Worm (Caenorhabditis elegans) whole organism, L2 larva: Measurements from ENCODE around the gene dpy-31.

ENCODE experiments used
- F13H6.1 ChIP-seq: sonication (generic microtip); optimal IDR thresholded peaks from 2 replicates; lab custom pipeline; 2016; ENCODE audit warnings: missing genetic modification characterization, missing compliant biosample characterization
- R02D3.7 ChIP-seq: fragments of 150-350 bp; optimal IDR thresholded peaks from 2 replicates; lab custom pipeline; 2014; ENCODE audit warnings: missing biosample characterization, missing genetic modification characterization
- Y55F3AM.14 ChIP-seq: fragments of 200-800 bp; sonication (Bioruptor generic); optimal IDR thresholded peaks from 2 replicates; lab custom pipeline; 2018; ENCODE audit warnings: mild to moderate bottlenecking, missing genetic modification characterization, missing compliant biosample characterization
- ZK546.5 ChIP-seq: sonication (generic microtip); optimal IDR thresholded peaks from 2 replicates; lab custom pipeline; 2017; ENCODE audit warnings: missing biosample characterization, missing genetic modification characterization
- alr-1 ChIP-seq: fragments of 150-350 bp; optimal IDR thresholded peaks from 2 replicates; lab custom pipeline; 2014; ENCODE audit warnings: missing biosample characterization, missing genetic modification characterization
- aly-2 ChIP-seq: fragments of 150-350 bp; optimal IDR thresholded peaks from 2 replicates; lab custom pipeline; 2014; ENCODE audit warnings: missing biosample characterization, missing genetic modification characterization
- ama-1 ChIP-seq: fragments of 150-350 bp; optimal IDR thresholded peaks from 2 replicates; lab custom pipeline; 2018; ENCODE audit warnings: inconsistent platforms
- blmp-1 ChIP-seq: sonication (generic microtip); optimal IDR thresholded peaks from 2 replicates; lab custom pipeline; 2017; ENCODE audit warnings: missing genetic modification characterization, mild to moderate bottlenecking, missing compliant biosample characterization, antibody characterized with exemption, moderate library complexity; ENCODE audit not compliant: insufficient read depth
- ceh-16 ChIP-seq: fragments of 150-350 bp; optimal IDR thresholded peaks from 2 replicates; lab custom pipeline; 2014; ENCODE audit warnings: missing biosample characterization, missing genetic modification characterization
- ceh-82 ChIP-seq: fragments of 150-350 bp; optimal IDR thresholded peaks from 2 replicates; lab custom pipeline; 2014; ENCODE audit warnings: missing biosample characterization, missing genetic modification characterization
- crh-2 ChIP-seq: sonication (generic microtip); optimal IDR thresholded peaks from 2 replicates; lab custom pipeline; 2017; ENCODE audit warnings: missing biosample characterization, missing genetic modification characterization
- dmd-4 ChIP-seq: sonication (generic microtip); optimal IDR thresholded peaks from 2 replicates; lab custom pipeline; 2017; ENCODE audit warnings: missing biosample characterization, missing genetic modification characterization
- egl-27 ChIP-seq: sonication (generic microtip); optimal IDR thresholded peaks from 3 replicates; lab custom pipeline; 2017; ENCODE audit warnings: missing biosample characterization, missing genetic modification reagents, missing genetic modification characterization
- elt-1 ChIP-seq: fragments of 150-350 bp; optimal IDR thresholded peaks from 2 replicates; lab custom pipeline; 2014; ENCODE audit warnings: missing biosample characterization, missing genetic modification characterization
- elt-3 ChIP-seq: sonication (generic microtip); optimal IDR thresholded peaks from 2 replicates; lab custom pipeline; 2017; ENCODE audit warnings: missing biosample characterization, missing genetic modification characterization
- fos-1 ChIP-seq: fragments of 150-350 bp; optimal IDR thresholded peaks from 2 replicates; lab custom pipeline; 2014; ENCODE audit warnings: missing biosample characterization, missing genetic modification characterization
- gmeb-1 ChIP-seq: fragments of 150-350 bp; optimal IDR thresholded peaks from 2 replicates; lab custom pipeline; 2014; ENCODE audit warnings: missing biosample characterization, missing genetic modification characterization
- lin-13 ChIP-seq: fragments of 150-350 bp; optimal IDR thresholded peaks from 2 replicates; lab custom pipeline; 2014; ENCODE audit warnings: missing biosample characterization, missing genetic modification reagents, missing genetic modification characterization
- lin-39 ChIP-seq: fragments of 150-350 bp; optimal IDR thresholded peaks from 2 replicates; lab custom pipeline; 2014; ENCODE audit warnings: missing biosample characterization, missing genetic modification reagents, missing genetic modification characterization
- lsy-2 ChIP-seq, 2 experiments: fragments of 150-350 bp in 1 of 2; sonication (generic microtip) in 1 of 2; optimal IDR thresholded peaks; 2 replicates each; lab custom pipeline; 2014 to 2017; ENCODE audit warnings: missing biosample characterization in 2 of 2, missing genetic modification characterization in 2 of 2
- mbf-1 ChIP-seq: sonication (generic microtip); optimal IDR thresholded peaks from 2 replicates; lab custom pipeline; 2017; ENCODE audit warnings: missing biosample characterization, missing genetic modification characterization
- mdl-1 ChIP-seq, 2 experiments: fragments of 150-350 bp in 1 of 2; sonication (generic microtip) in 1 of 2; optimal IDR thresholded peaks; 2 replicates each; lab custom pipeline; 2017; ENCODE audit warnings: missing biosample characterization in 2 of 2, missing genetic modification characterization in 2 of 2
- nhr-11 ChIP-seq: fragments of 150-350 bp; optimal IDR thresholded peaks from 2 replicates; lab custom pipeline; 2014; ENCODE audit warnings: missing biosample characterization, missing genetic modification characterization
- nhr-12 ChIP-seq: fragments of 150-350 bp; optimal IDR thresholded peaks from 2 replicates; lab custom pipeline; 2014; ENCODE audit warnings: missing biosample characterization, missing genetic modification characterization
- nhr-129 ChIP-seq: fragments of 150-350 bp; optimal IDR thresholded peaks from 2 replicates; lab custom pipeline; 2014; ENCODE audit warnings: missing biosample characterization, missing genetic modification characterization
- nhr-25 ChIP-seq: fragments of 150-350 bp; sonication (generic microtip); optimal IDR thresholded peaks from 3 replicates; lab custom pipeline; 2014; ENCODE audit warnings: missing biosample characterization, missing genetic modification characterization
- nhr-6 ChIP-seq: fragments of 150-350 bp; optimal IDR thresholded peaks from 2 replicates; lab custom pipeline; 2014; ENCODE audit warnings: missing biosample characterization, missing genetic modification characterization
- nhr-77 ChIP-seq: fragments of 150-350 bp; optimal IDR thresholded peaks from 2 replicates; lab custom pipeline; 2014; ENCODE audit warnings: missing biosample characterization, missing genetic modification characterization
- peb-1 ChIP-seq: fragments of 150-350 bp; optimal IDR thresholded peaks from 2 replicates; lab custom pipeline; 2014; ENCODE audit warnings: missing biosample characterization, missing genetic modification characterization
- skn-1 ChIP-seq: sonication (generic microtip); optimal IDR thresholded peaks from 2 replicates; lab custom pipeline; 2017; ENCODE audit warnings: missing biosample characterization, missing genetic modification characterization
- sma-3 ChIP-seq: sonication (generic microtip); optimal IDR thresholded peaks from 2 replicates; lab custom pipeline; 2016; ENCODE audit warnings: missing genetic modification reagents, missing genetic modification characterization, missing compliant biosample characterization
- sma-9 ChIP-seq, 2 experiments: fragments of 150-350 bp in 1 of 2; sonication (generic microtip) in 1 of 2; optimal IDR thresholded peaks; 2 replicates each; lab custom pipeline; 2014 to 2016; ENCODE audit warnings: missing genetic modification characterization in 2 of 2, mild to moderate bottlenecking in 1 of 2, missing biosample characterization in 1 of 2, missing compliant biosample characterization in 1 of 2, missing genetic modification reagents in 1 of 2, moderate library complexity in 1 of 2
- unc-39 ChIP-seq: fragments of 150-350 bp; optimal IDR thresholded peaks from 2 replicates; lab custom pipeline; 2014; ENCODE audit warnings: missing biosample characterization, missing genetic modification characterization
- ztf-1 ChIP-seq: fragments of 200-800 bp; sonication (Bioruptor generic); conservative IDR thresholded peaks from 2 replicates; pipeline ENCODE4 v1.3.6; 2022; ENCODE audit warnings: missing genetic modification characterization, missing compliant biosample characterization
- ztf-4 ChIP-seq: fragments of 150-350 bp; optimal IDR thresholded peaks from 2 replicates; lab custom pipeline; 2014; ENCODE audit warnings: missing biosample characterization, missing genetic modification characterization

The dpy-31 gene

ce11 chrIII:7158709-7159108 is 43.3 kb upstream of the dpy-31 start, which contains the start of gene nuo-4:
Gene nuo-4 (minus strand): TSS chrIII:7158809.
- TF ChIP-seq lin-39 (no peak), elt-1 (tag; lab: Kevin White, UChicago) (no peak), nhr-6 (no peak), Y55F3AM.14 (GFP tag; lab: Kevin White, UChicago) (no peak), F13H6.1 (no peak), nhr-12 (tag; lab: Kevin White, UChicago) (no peak), mbf-1 (tag; lab: Kevin White, UChicago) (no peak), unc-39 (tag; lab: Kevin White, UChicago) (no peak), R02D3.7 (tag; lab: Kevin White, UChicago) (no peak), fos-1 (tag; lab: Kevin White, UChicago) (no peak), ama-1 (lab: Kevin White, UChicago) (no peak), ztf-4 (no peak), sma-9 (GFP tag; optimal IDR thresholded peaks at IDR 0.05; lab: Kevin White, UChicago) (no peak), sma-9 (tag; optimal IDR thresholded peaks at IDR 0.05; lab: Kevin White, UChicago) (no peak), blmp-1 (tag; lab: Kevin White, UChicago) (no peak), nhr-11 (tag; lab: Kevin White, UChicago) (no peak), dmd-4 (tag; lab: Kevin White, UChicago) (no peak), ZK546.5 (tag; lab: Kevin White, UChicago) (no peak), nhr-25 (tag; lab: Kevin White, UChicago) (no peak), nhr-77 (tag; lab: Kevin White, UChicago) (no peak), mdl-1 (tag; optimal IDR thresholded peaks at IDR 0.05; lab: Kevin White, UChicago) (no peak)

ce11 chrIII:7159246-7159645 is 42.8 kb upstream of the dpy-31 start:
- no peak for TF ChIP-seq nhr-11 (tag; lab: Kevin White, UChicago)
- no peak for TF ChIP-seq mdl-1 (tag; optimal IDR thresholded peaks at IDR 0.05; lab: Kevin White, UChicago)
- no peak for TF ChIP-seq fos-1 (tag; lab: Kevin White, UChicago)
- no peak for TF ChIP-seq peb-1 (tag; lab: Kevin White, UChicago)
- TF ChIP-seq dmd-4 (tag; lab: Kevin White, UChicago) = no peak
- no peak for TF ChIP-seq elt-3 (tag; lab: Kevin White, UChicago)
- TF ChIP-seq lsy-2 (tag; optimal IDR thresholded peaks at IDR 0.05; lab: Kevin White, UChicago) = no peak
- no peak for TF ChIP-seq ZK546.5 (tag; lab: Kevin White, UChicago)
- no peak for TF ChIP-seq egl-27 (tag; lab: Kevin White, UChicago)
- no peak for TF ChIP-seq lin-13 (GFP tag; lab: Kevin White, UChicago)
- TF ChIP-seq aly-2 (tag; lab: Kevin White, UChicago) = no peak
- no peak for TF ChIP-seq ztf-4
- TF ChIP-seq ama-1 (lab: Kevin White, UChicago) = no peak
- TF ChIP-seq mbf-1 (tag; lab: Kevin White, UChicago) = no peak

ce11 chrIII:7161055-7161454 is 41.0 kb upstream of the dpy-31 start, which contains the start of gene rnp-7:
Gene rnp-7 (minus strand): TSS chrIII:7161155.
- TF ChIP-seq sma-3 (GFP tag; lab: Kevin White, UChicago) = no peak
- no peak for TF ChIP-seq crh-2 (tag; lab: Kevin White, UChicago)
- no peak for TF ChIP-seq alr-1 (tag; lab: Kevin White, UChicago)
- no peak for TF ChIP-seq nhr-12 (tag; lab: Kevin White, UChicago)
- TF ChIP-seq ceh-16 = no peak
- TF ChIP-seq egl-27 (tag; lab: Kevin White, UChicago) = no peak
- no peak for TF ChIP-seq nhr-129 (tag; lab: Kevin White, UChicago)
- no peak for TF ChIP-seq F13H6.1
- no peak for TF ChIP-seq nhr-6
- no peak for TF ChIP-seq ama-1 (lab: Kevin White, UChicago)
- TF ChIP-seq gmeb-1 (tag; lab: Kevin White, UChicago) = no peak
- TF ChIP-seq lin-39 = no peak
- no peak for TF ChIP-seq blmp-1 (tag; lab: Kevin White, UChicago)
- TF ChIP-seq ceh-82 (tag; lab: Kevin White, UChicago) = no peak
- no peak for TF ChIP-seq ztf-1 (GFP tag; lab: Robert Waterston, UW)
- TF ChIP-seq Y55F3AM.14 (GFP tag; lab: Kevin White, UChicago) = no peak
- TF ChIP-seq skn-1 (tag; lab: Kevin White, UChicago) = no peak
